Worm (Caenorhabditis elegans): ENCODE results near the gene Y57A10C.11.

Y57A10C.11 gene

ce11 chrII:12429743-12430142 is 15.0 kb upstream of the Y57A10C.11 start, which contains the start of gene Y57A10C.8:
Gene Y57A10C.8 (minus strand): TSS chrII:12429843.
- TF ChIP-seq ceh-91 (GFP tag; IDR thresholded peaks at IDR 0.05) (no peak), Y56A3A.18 (GFP tag; IDR thresholded peaks at IDR 0.05) (no peak), ztf-22 (GFP tag; optimal IDR thresholded peaks at IDR 0.05) (no peak), aptf-2 (GFP tag; conservative IDR thresholded peaks at IDR 0.05) (no peak), snpc-1.1 (tag; optimal IDR thresholded peaks at IDR 0.05; ENCODE audit: insufficient read depth) (no peak), pha-4 (tag; optimal IDR thresholded peaks at IDR 0.05) (no peak), nfya-2 (GFP tag; IDR thresholded peaks at IDR 0.05) (no peak), lag-1 (GFP tag; IDR thresholded peaks at IDR 0.05) (no peak), ztf-3 (GFP tag; optimal IDR thresholded peaks at IDR 0.05) (no peak), ztf-6 (GFP tag; IDR thresholded peaks at IDR 0.05) (no peak), zim-3 (tag; optimal IDR thresholded peaks at IDR 0.05) (no peak), attf-6 (GFP tag; IDR thresholded peaks at IDR 0.05) (no peak), chd-7 (tag; optimal IDR thresholded peaks at IDR 0.05) (no peak), unc-130 (GFP tag; optimal IDR thresholded peaks at IDR 0.05) (no peak)

DNA sequence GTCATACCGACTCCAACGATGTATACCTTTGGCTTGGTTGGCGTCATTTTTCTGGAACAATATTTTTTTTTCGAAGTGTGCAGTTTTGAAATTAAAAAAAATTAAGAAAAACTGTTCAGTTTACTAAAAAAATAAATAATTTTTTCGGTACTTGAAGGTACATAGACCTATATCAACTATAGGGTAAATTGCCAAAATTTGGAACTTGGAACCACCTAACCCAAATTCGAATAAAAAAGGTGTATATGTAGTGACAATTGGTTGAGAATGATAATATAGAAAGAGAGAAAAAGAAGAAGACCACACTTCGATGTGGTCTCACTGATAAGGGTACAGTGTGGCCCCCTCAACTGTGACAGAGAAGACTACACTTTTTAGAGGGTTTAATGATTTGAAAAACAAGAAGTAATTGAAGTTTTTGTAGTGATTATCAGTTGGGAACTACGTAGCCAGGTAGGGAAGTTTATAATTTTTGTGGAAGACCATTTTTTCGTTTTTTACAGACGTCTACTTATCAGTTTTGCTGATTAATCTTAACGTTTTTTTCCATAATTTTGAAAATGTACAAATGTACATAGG is 11.0 kb upstream of the Y57A10C.11 start, which contains the start of gene daf-22:
Gene daf-22 (minus strand): TSS at position 51 of the 579 bp plus-strand sequence.
- TF ChIP-seq let-607 (tag; optimal IDR thresholded peaks at IDR 0.05) (peak in 1 of 2 experiments; percentile 23), nhr-80 (tag; optimal IDR thresholded peaks at IDR 0.05) (peak; percentile 78), ceh-91 (GFP tag; IDR thresholded peaks at IDR 0.05) (no peak)

ce11 chrII:12420486-12420885 is 5.8 kb upstream of the Y57A10C.11 start, which contains the start of gene sre-26:
Gene sre-26 (minus strand): TSS chrII:12420586.
- TF ChIP-seq rpc-1 (optimal IDR thresholded peaks at IDR 0.05) (no peak), rpc-1 (tag; optimal IDR thresholded peaks at IDR 0.05) (no peak)

ce11 chrII:12417996-12418395 is 3.3 kb upstream of the Y57A10C.11 start:
- TF ChIP-seq lin-26 (GFP tag; IDR thresholded peaks at IDR 0.05) (no peak), chd-7 (tag; optimal IDR thresholded peaks at IDR 0.05) (no peak), unc-62 (GFP tag; optimal IDR thresholded peaks at IDR 0.05) (no peak), F49E8.2 (tag; optimal IDR thresholded peaks at IDR 0.05; ENCODE audit: insufficient read depth) (no peak), ceh-79 (tag; optimal IDR thresholded peaks at IDR 0.05) (no peak)

ce11 chrII:12417514-12417913 is 2.8 kb upstream of the Y57A10C.11 start, which contains the start of gene sre-27:
Gene sre-27 (minus strand): TSS chrII:12417614.
- TF ChIP-seq ceh-27 (GFP tag; optimal IDR thresholded peaks at IDR 0.05) (no peak), hlh-26 (GFP tag; conservative IDR thresholded peaks at IDR 0.05) (no peak), B0035.1 (tag; optimal IDR thresholded peaks at IDR 0.05) (no peak), efl-1 (GFP tag; optimal IDR thresholded peaks at IDR 0.05) (no peak), athp-1 (tag; optimal IDR thresholded peaks at IDR 0.05) (no peak), atf-7 (tag; optimal IDR thresholded peaks at IDR 0.05) (no peak), pbrm-1 (GFP tag; IDR thresholded peaks at IDR 0.05) (no peak), zfh-2 (GFP tag; conservative IDR thresholded peaks at IDR 0.05) (no peak), T07F8.4 (tag; optimal IDR thresholded peaks at IDR 0.05) (no peak)

Data from whole organism, young adult.